Worm (Caenorhabditis elegans) whole organism, L4 larva: ENCODE results near the gene ssl-1.

ENCODE experiments used
- D1046.2 ChIP-seq: fragments of 200-800 bp; sonication (Bioruptor generic); IDR thresholded peaks from 2 replicates; pipeline ENCODE4 v1.3.6; 2022; ENCODE audit warnings: missing genetic modification characterization, missing compliant biosample characterization
- F37D6.2 ChIP-seq: sonication (generic microtip); optimal IDR thresholded peaks from 2 replicates; lab custom pipeline; 2016; ENCODE audit warnings: mild to moderate bottlenecking, missing genetic modification characterization, missing compliant biosample characterization
- F44E2.7 ChIP-seq: fragments of 200-800 bp; sonication (Bioruptor generic); IDR thresholded peaks from 2 replicates; pipeline ENCODE4 v2.1.2; 2022; ENCODE audit warnings: missing genetic modification characterization, missing compliant biosample characterization
- R02D3.7 ChIP-seq: fragments of 150-350 bp; sonication (generic microtip); optimal IDR thresholded peaks from 3 replicates; lab custom pipeline; 2014; ENCODE audit warnings: missing biosample characterization, missing genetic modification characterization
- Y105C5A.15 ChIP-seq: fragments of 200-800 bp; sonication (Bioruptor generic); IDR thresholded peaks from 2 replicates; pipeline ENCODE4 v1.3.6; 2022; ENCODE audit warnings: missing genetic modification characterization, missing compliant biosample characterization
- ZK337.2 ChIP-seq: fragments of 200-800 bp; sonication (Bioruptor generic); IDR thresholded peaks from 2 replicates; pipeline ENCODE4 v1.3.6; 2022; ENCODE audit warnings: missing genetic modification reagents, missing genetic modification characterization, missing compliant biosample characterization
- aha-1 ChIP-seq: fragments of 150-350 bp; peaks from one replicate; lab custom pipeline; 2014; ENCODE audit warnings: missing biosample characterization, missing genetic modification characterization
- ceh-20 ChIP-seq: fragments of 200-800 bp; sonication (Bioruptor generic); IDR thresholded peaks from 2 replicates; pipeline ENCODE4 v1.3.6; 2022; ENCODE audit warnings: missing genetic modification reagents, missing genetic modification characterization, missing compliant biosample characterization
- ceh-32 ChIP-seq: sonication (generic microtip); optimal IDR thresholded peaks from 2 replicates; lab custom pipeline; 2016; ENCODE audit warnings: mild to moderate bottlenecking, missing genetic modification characterization, missing compliant biosample characterization; ENCODE audit not compliant: poor library complexity
- ctbp-1 ChIP-seq: fragments of 200-800 bp; sonication (Bioruptor generic); IDR thresholded peaks from 2 replicates; pipeline ENCODE4 v1.3.6; 2022; ENCODE audit warnings: missing genetic modification reagents, missing genetic modification characterization, missing compliant biosample characterization
- daf-16 ChIP-seq, 3 experiments: sonication (generic microtip); optimal IDR thresholded peaks; 2 replicates each; lab custom pipeline; 2016 to 2017; ENCODE audit warnings: missing genetic modification characterization in 3 of 3, missing genetic modification reagents in 3 of 3, mild to moderate bottlenecking in 2 of 3, missing compliant biosample characterization in 2 of 3, missing biosample characterization in 1 of 3, moderate library complexity in 1 of 3
- dmd-6 ChIP-seq: fragments of 200-800 bp; sonication (Bioruptor generic); IDR thresholded peaks from 2 replicates; pipeline ENCODE4 v1.3.6; 2022; ENCODE audit warnings: missing genetic modification reagents, missing genetic modification characterization, missing compliant biosample characterization
- dmd-8 ChIP-seq: fragments of 200-800 bp; sonication (Bioruptor generic); IDR thresholded peaks from 2 replicates; pipeline ENCODE4 v1.3.6; 2022; ENCODE audit warnings: missing genetic modification characterization, missing compliant biosample characterization
- dmd-9 ChIP-seq: fragments of 200-800 bp; sonication (Bioruptor generic); IDR thresholded peaks from 2 replicates; pipeline ENCODE4 v1.3.6; 2022; ENCODE audit warnings: missing genetic modification reagents, missing genetic modification characterization, missing compliant biosample characterization
- dpl-1 ChIP-seq: fragments of 150-350 bp; optimal IDR thresholded peaks from 2 replicates; lab custom pipeline; 2014; ENCODE audit warnings: missing biosample characterization, missing genetic modification reagents, missing genetic modification characterization
- dve-1 ChIP-seq: sonication (generic microtip); optimal IDR thresholded peaks from 2 replicates; lab custom pipeline; 2017; ENCODE audit warnings: antibody characterized with exemption, mild to moderate bottlenecking, missing genetic modification characterization, missing compliant biosample characterization; ENCODE audit not compliant: insufficient read depth
- egl-43 ChIP-seq: fragments of 200-800 bp; sonication (Bioruptor generic); IDR thresholded peaks from 2 replicates; pipeline ENCODE4 v1.3.6; 2022; ENCODE audit warnings: missing genetic modification reagents, missing genetic modification characterization, missing compliant biosample characterization
- fkh-10 ChIP-seq: fragments of 150-350 bp; optimal IDR thresholded peaks from 2 replicates; lab custom pipeline; 2014; ENCODE audit warnings: missing biosample characterization, missing genetic modification reagents, missing genetic modification characterization
- hlh-30 ChIP-seq: sonication (generic microtip); optimal IDR thresholded peaks from 2 replicates; lab custom pipeline; 2017; ENCODE audit warnings: antibody characterized with exemption, mild to moderate bottlenecking, missing genetic modification characterization, missing compliant biosample characterization; ENCODE audit not compliant: insufficient read depth
- hmg-1.1 ChIP-seq: fragments of 200-800 bp; sonication (Bioruptor generic); IDR thresholded peaks from 2 replicates; pipeline ENCODE4 v1.3.6; 2022; ENCODE audit warnings: missing genetic modification reagents, missing genetic modification characterization, missing compliant biosample characterization
- lin-13 ChIP-seq: fragments of 150-350 bp; optimal IDR thresholded peaks from 2 replicates; lab custom pipeline; 2014; ENCODE audit warnings: missing biosample characterization, missing genetic modification reagents, missing genetic modification characterization
- lin-15B ChIP-seq: fragments of 150-350 bp; sonication (generic microtip); optimal IDR thresholded peaks from 3 replicates; lab custom pipeline; 2014; ENCODE audit warnings: missing biosample characterization, missing genetic modification characterization
- lin-38 ChIP-seq: fragments of 200-800 bp; sonication (Bioruptor generic); IDR thresholded peaks from 2 replicates; pipeline ENCODE4 v1.3.6; 2022; ENCODE audit warnings: missing genetic modification reagents, missing genetic modification characterization, missing compliant biosample characterization
- lsy-2 ChIP-seq, 2 experiments: fragments of 150-350 bp in 1 of 2; sonication (generic microtip) in 1 of 2; optimal IDR thresholded peaks; 2 replicates each; lab custom pipeline; 2014 to 2017; ENCODE audit warnings: missing biosample characterization in 2 of 2, missing genetic modification characterization in 2 of 2
- mdl-1 ChIP-seq, 2 experiments: fragments of 150-350 bp in 1 of 2; sonication (generic microtip) in 1 of 2; optimal IDR thresholded peaks; 2 replicates each; lab custom pipeline; 2014 to 2017; ENCODE audit warnings: missing biosample characterization in 2 of 2, missing genetic modification characterization in 2 of 2
- mep-1 ChIP-seq: fragments of 150-350 bp; sonication (generic microtip); optimal IDR thresholded peaks from 3 replicates; lab custom pipeline; 2014; ENCODE audit warnings: missing biosample characterization, missing genetic modification characterization
- mes-2 ChIP-seq: sonication (generic microtip); optimal IDR thresholded peaks from 2 replicates; lab custom pipeline; 2016; ENCODE audit warnings: missing genotype, mild to moderate bottlenecking, missing genetic modification characterization, missing compliant biosample characterization; ENCODE audit not compliant: poor library complexity, severe bottlenecking
- mxl-3 ChIP-seq: fragments of 200-800 bp; sonication (Bioruptor generic); optimal IDR thresholded peaks from 2 replicates; lab custom pipeline; 2018; ENCODE audit warnings: mild to moderate bottlenecking, missing genetic modification characterization, missing compliant biosample characterization
- nhr-11 ChIP-seq: fragments of 150-350 bp; optimal IDR thresholded peaks from 2 replicates; lab custom pipeline; 2014; ENCODE audit warnings: missing biosample characterization, missing genetic modification characterization
- nhr-76 ChIP-seq: fragments of 150-350 bp; optimal IDR thresholded peaks from 2 replicates; lab custom pipeline; 2014; ENCODE audit warnings: missing biosample characterization, missing genetic modification characterization
- pha-4 ChIP-seq, 2 experiments: fragments of 150-350 bp in 1 of 2; fragments of 200-800 bp in 1 of 2; sonication (Bioruptor generic) in 1 of 2; IDR thresholded peaks in 1 of 2; optimal IDR thresholded peaks in 1 of 2; 2 replicates each; pipeline versions ENCODE4 v1.3.6 to Lab custom; 2014 to 2022; ENCODE audit warnings: missing genetic modification characterization in 2 of 2, missing genetic modification reagents in 2 of 2, missing biosample characterization in 1 of 2, missing compliant biosample characterization in 1 of 2
- php-3 ChIP-seq: fragments of 200-800 bp; sonication (Bioruptor generic); IDR thresholded peaks from 2 replicates; pipeline ENCODE4 v1.3.6; 2022; ENCODE audit warnings: missing genetic modification reagents, missing genetic modification characterization, missing compliant biosample characterization
- set-16 ChIP-seq: fragments of 200-800 bp; sonication (Bioruptor generic); IDR thresholded peaks from 2 replicates; pipeline ENCODE4 v1.3.6; 2022; ENCODE audit warnings: missing genetic modification reagents, missing genetic modification characterization, missing compliant biosample characterization
- spr-1 ChIP-seq: sonication (generic microtip); optimal IDR thresholded peaks from 2 replicates; lab custom pipeline; 2016; ENCODE audit warnings: mild to moderate bottlenecking, missing genetic modification characterization, missing compliant biosample characterization
- tra-1 ChIP-seq: fragments of 200-800 bp; sonication (Bioruptor generic); IDR thresholded peaks from 2 replicates; pipeline ENCODE4 v1.3.6; 2022; ENCODE audit warnings: missing genetic modification reagents, missing genetic modification characterization, missing compliant biosample characterization
- vab-7 ChIP-seq: fragments of 200-800 bp; sonication (Bioruptor generic); IDR thresholded peaks from 2 replicates; pipeline ENCODE4 v1.3.6; 2022; ENCODE audit warnings: missing genetic modification reagents, missing genetic modification characterization, missing compliant biosample characterization
- zfp-2 ChIP-seq: sonication (generic microtip); optimal IDR thresholded peaks from 2 replicates; lab custom pipeline; 2016; ENCODE audit warnings: mild to moderate bottlenecking, missing genetic modification characterization, missing compliant biosample characterization
- zip-11 ChIP-seq: fragments of 200-800 bp; sonication (Bioruptor generic); IDR thresholded peaks from 2 replicates; pipeline ENCODE4 v1.3.6; 2022; ENCODE audit warnings: missing genetic modification characterization, missing compliant biosample characterization
- ztf-11 ChIP-seq: fragments of 150-350 bp; optimal IDR thresholded peaks from 2 replicates; lab custom pipeline; 2014; ENCODE audit warnings: missing biosample characterization, missing genetic modification characterization

The ssl-1 gene

ce11 chrIII:12699194-12699593 lies 15.2 kb upstream of the ssl-1 start, which contains the start of gene sas-1:
TSS of gene sas-1 (plus strand) at chrIII:12699494.
- TF ChIP-seq Y105C5A.15 (GFP tag; lab: Robert Waterston, UW) (no peak), zip-11 (GFP tag; lab: Robert Waterston, UW) (no peak), F44E2.7 (GFP tag; lab: Robert Waterston, UW) (no peak), fkh-10 (no peak), mxl-3 (GFP tag; lab: Kevin White, UChicago) (no peak), set-16 (GFP tag; lab: Robert Waterston, UW) (no peak), egl-43 (GFP tag; lab: Robert Waterston, UW) (no peak), mes-2 (tag; lab: Kevin White, UChicago) (no peak), dmd-6 (GFP tag; lab: Robert Waterston, UW) (no peak), R02D3.7 (tag; lab: Kevin White, UChicago) (no peak), hlh-30 (tag; lab: Kevin White, UChicago) (no peak)

DNA sequence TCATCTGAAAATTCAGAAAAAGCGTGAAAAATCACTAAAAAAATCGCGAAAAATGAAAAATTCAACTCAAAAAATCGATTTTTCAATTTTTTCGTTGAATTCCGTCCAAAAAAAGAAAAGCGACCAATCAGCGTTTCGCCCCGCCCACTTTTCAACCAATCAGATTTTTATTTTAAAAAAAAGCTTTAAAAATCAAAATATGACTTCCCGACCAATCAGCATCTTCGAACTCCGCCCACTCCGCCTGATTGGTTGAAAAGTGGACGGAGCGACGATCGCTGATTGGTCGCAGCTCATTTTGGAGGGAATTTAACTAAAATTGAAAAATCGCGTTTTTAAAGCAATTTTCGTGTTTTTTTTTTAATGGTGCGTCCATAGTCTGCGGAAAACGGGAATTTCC lies 12.0 kb upstream of the ssl-1 start:
- no peak for TF ChIP-seq lin-13 (GFP tag; lab: Kevin White, UChicago)
- no peak for TF ChIP-seq php-3 (GFP tag; lab: Robert Waterston, UW)
- no peak for TF ChIP-seq ztf-11
- no peak for TF ChIP-seq dmd-8 (GFP tag; lab: Robert Waterston, UW)
- no peak for TF ChIP-seq vab-7
- TF ChIP-seq spr-1 (tag; lab: Kevin White, UChicago) = no peak
- no peak for TF ChIP-seq F37D6.2 (tag; lab: Kevin White, UChicago)
- TF ChIP-seq lin-38 (GFP tag; lab: Robert Waterston, UW) = no peak
- no peak for TF ChIP-seq fkh-10
- TF ChIP-seq dpl-1 (GFP tag; lab: Kevin White, UChicago) = no peak
- no peak for TF ChIP-seq D1046.2 (GFP tag; lab: Robert Waterston, UW)
- TF ChIP-seq tra-1 = no peak

- no peak for TF ChIP-seq ZK337.2 (GFP tag; lab: Robert Waterston, UW)
- no peak for TF ChIP-seq nhr-76 (tag; lab: Kevin White, UChicago)
- TF ChIP-seq mdl-1 (tag; optimal IDR thresholded peaks at IDR 0.05; lab: Kevin White, UChicago) = no peak
- TF ChIP-seq nhr-11 (tag; lab: Kevin White, UChicago) = no peak
- no peak for TF ChIP-seq ceh-20 (GFP tag; lab: Robert Waterston, UW)
Measured at ce11 chrIII:12703237-12703636, 11.1 kb upstream of the ssl-1 start.

DNA sequence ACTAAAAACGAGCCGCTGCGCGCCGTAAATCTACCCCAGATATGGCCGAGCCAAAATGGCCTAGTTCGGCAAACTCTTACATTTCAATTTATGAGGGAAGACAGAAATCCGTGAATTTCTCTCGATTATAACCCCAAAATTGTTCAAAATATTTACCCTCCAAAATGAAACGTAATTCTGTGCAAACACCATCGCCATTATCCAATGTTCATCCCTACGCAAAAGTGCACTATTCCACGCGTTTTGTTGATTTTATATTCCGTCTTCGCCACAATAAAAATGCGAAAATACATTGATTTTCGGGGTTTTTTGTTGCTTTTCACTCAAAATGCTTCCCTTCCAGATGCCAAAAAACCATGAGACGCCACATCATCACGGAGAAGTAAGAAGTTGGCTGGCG lies 3.1 kb upstream of the ssl-1 start, which contains the start of gene hut-1:
Gene hut-1 (plus strand): TSS at position 344 of the 400 bp plus-strand sequence.
- TF ChIP-seq aha-1 (tag; lab: Kevin White, UChicago) (peak; percentile 89), pha-4 (GFP tag; IDR thresholded peaks at IDR 0.05; lab: Robert Waterston, UW) (no peak), pha-4 (tag; optimal IDR thresholded peaks at IDR 0.05; lab: Kevin White, UChicago) (no peak), dmd-6 (GFP tag; lab: Robert Waterston, UW) (0 out of 2 replicates have a peak, but pooled peaks have one; percentile 14), hmg-1.1 (GFP tag; lab: Robert Waterston, UW) (no peak), mes-2 (tag; lab: Kevin White, UChicago) (peak; percentile 66), mdl-1 (tag; optimal IDR thresholded peaks at IDR 0.05; lab: Kevin White, UChicago) (no peak), hlh-30 (tag; lab: Kevin White, UChicago) (peak; percentile 10), lin-15B (no peak), mep-1 (peak; percentile 8), lsy-2 (tag; optimal IDR thresholded peaks at IDR 0.05; lab: Kevin White, UChicago) (peak in 1 of 2 experiments; percentile 72), zfp-2 (tag; lab: Kevin White, UChicago) (no peak), dmd-9 (GFP tag; lab: Robert Waterston, UW) (peak; percentile 51; the same call in 1 of the 2 replicates), dpl-1 (GFP tag; lab: Kevin White, UChicago) (peak; percentile 83), ctbp-1 (peak; percentile 35; the same call in 1 of the 2 replicates), daf-16 (GFP tag; optimal IDR thresholded peaks at IDR 0.05; lab: Kevin White, UChicago) (peak in 1 of 2 experiments; percentile 2), daf-16 (tag; optimal IDR thresholded peaks at IDR 0.05; lab: Kevin White, UChicago) (peak; percentile 27), lin-38 (GFP tag; lab: Robert Waterston, UW) (peak; percentile 38), dve-1 (tag; lab: Kevin White, UChicago) (peak; percentile 49), ceh-32 (tag; lab: Kevin White, UChicago) (no peak)
